Fruit fly (Drosophila melanogaster) whole organism, wandering third instar larva: ENCODE measurements around the gene CG7430.
A peak's percentile ranks its signal among the peaks of the same experiment; 100 is the strongest.

Source experiments
- Dfd ChIP-seq: fragments of >200 bp; optimal IDR thresholded peaks from 2 replicates; lab custom pipeline; 2017; ENCODE audit warnings: missing biosample characterization, missing genetic modification characterization
- Dif ChIP-seq: fragments of 200-275, 200-300 bp; sonication (Bioruptor generic); optimal IDR thresholded peaks from 2 replicates; lab custom pipeline; 2018; ENCODE audit warnings: missing biosample characterization, missing genetic modification characterization; ENCODE audit not compliant: partially characterized antibody
- GATAd ChIP-seq: sonication (Bioruptor generic); optimal IDR thresholded peaks from 2 replicates; lab custom pipeline; 2016; ENCODE audit warnings: missing biosample characterization, missing genetic modification characterization
- HLH106 ChIP-seq: fragments of 200-800 bp; optimal IDR thresholded peaks from 3 replicates; lab custom pipeline; 2019; ENCODE audit warnings: missing biosample characterization, mild to moderate bottlenecking, missing genetic modification characterization, moderate library complexity
- Hnf4 ChIP-seq: fragments of 200-800 bp; sonication (Bioruptor generic); optimal IDR thresholded peaks from 2 replicates; lab custom pipeline; 2016; ENCODE audit warnings: missing biosample characterization, mild to moderate bottlenecking, missing genetic modification characterization
- Hr78 ChIP-seq: fragments of >200 bp; optimal IDR thresholded peaks from 2 replicates; lab custom pipeline; 2017; ENCODE audit warnings: missing biosample characterization, missing genetic modification characterization
- Hr83 ChIP-seq: fragments of 200-300 bp; sonication (Bioruptor generic); optimal IDR thresholded peaks from 2 replicates; lab custom pipeline; 2016; ENCODE audit warnings: missing biosample characterization, mild to moderate bottlenecking, missing genetic modification characterization, moderate library complexity; ENCODE audit not compliant: poor library complexity, severe bottlenecking
- Myc ChIP-seq: fragments of >200 bp; optimal IDR thresholded peaks from 2 replicates; lab custom pipeline; 2017
- N ChIP-seq: fragments of >200 bp; optimal IDR thresholded peaks from 2 replicates; lab custom pipeline; 2018; ENCODE audit warnings: missing biosample characterization, missing external identifiers, missing genetic modification characterization
- OdsH ChIP-seq: fragments of 200-800 bp; sonication (Bioruptor generic); optimal IDR thresholded peaks from 2 replicates; lab custom pipeline; 2016; ENCODE audit warnings: missing biosample characterization, mild to moderate bottlenecking, missing genetic modification characterization
- Rel ChIP-seq, 2 experiments: fragments of 200-800 bp; sonication (Bioruptor generic) in 1 of 2; optimal IDR thresholded peaks; 2 replicates in 1 of 2; 3 replicates in 1 of 2; lab custom pipeline; 2016 to 2019; ENCODE audit warnings: mild to moderate bottlenecking in 2 of 2, missing biosample characterization in 2 of 2, missing genetic modification characterization in 2 of 2, moderate library complexity in 1 of 2
- Sp1 ChIP-seq: fragments of 200-800 bp; sonication (Bioruptor generic); optimal IDR thresholded peaks from 3 replicates; lab custom pipeline; 2019; ENCODE audit warnings: missing biosample characterization, mild to moderate bottlenecking, missing genetic modification characterization, moderate library complexity
- Vsx2 ChIP-seq: fragments of 200-300, 225-300 bp; sonication (Bioruptor generic); optimal IDR thresholded peaks from 2 replicates; lab custom pipeline; 2018; ENCODE audit warnings: missing biosample characterization, missing genetic modification characterization; ENCODE audit not compliant: partially characterized antibody
- br ChIP-seq: fragments of 200-800 bp; sonication (Bioruptor generic); optimal IDR thresholded peaks from 2 replicates; lab custom pipeline; 2016; ENCODE audit warnings: missing biosample characterization, missing genetic modification characterization
- dl ChIP-seq, 2 experiments: fragments of 175-275, 200-275 bp in 1 of 2; fragments of 200-275 bp in 1 of 2; sonication (Bioruptor generic); optimal IDR thresholded peaks; lab custom pipeline; 2018; ENCODE audit warnings: mild to moderate bottlenecking in 2 of 2, missing biosample characterization in 2 of 2, missing genetic modification characterization in 2 of 2, moderate library complexity in 2 of 2; ENCODE audit not compliant: partially characterized antibody in 2 of 2, insufficient read depth in 1 of 2
- dsf ChIP-seq: sonication (Bioruptor generic); optimal IDR thresholded peaks from 2 replicates; lab custom pipeline; 2016; ENCODE audit warnings: missing biosample characterization, missing genetic modification characterization, borderline replicate concordance
- ey ChIP-seq: fragments of 200-800 bp; sonication (Bioruptor generic); optimal IDR thresholded peaks from 2 replicates; lab custom pipeline; 2016; ENCODE audit warnings: missing biosample characterization, missing genetic modification characterization
- foxo ChIP-seq, 2 experiments: fragments of 200-800 bp; sonication (Bioruptor generic); optimal IDR thresholded peaks; 2 replicates in 1 of 2; 3 replicates in 1 of 2; lab custom pipeline; 2016 to 2017; ENCODE audit warnings: missing biosample characterization in 2 of 2, missing genetic modification characterization in 2 of 2
- fru ChIP-seq: fragments of 200-800 bp; sonication (Bioruptor generic); optimal IDR thresholded peaks from 3 replicates; lab custom pipeline; 2016; ENCODE audit warnings: missing biosample characterization, mild to moderate bottlenecking, missing genetic modification characterization
- h ChIP-seq: fragments of 200-800 bp; sonication (Bioruptor generic); optimal IDR thresholded peaks from 3 replicates; lab custom pipeline; 2016; ENCODE audit warnings: missing biosample characterization, mild to moderate bottlenecking, missing genetic modification characterization
- lola ChIP-seq: fragments of >200 bp; optimal IDR thresholded peaks from 2 replicates; lab custom pipeline; 2017; ENCODE audit warnings: missing biosample characterization, missing genetic modification characterization
- pan ChIP-seq: fragments of >200 bp; optimal IDR thresholded peaks from 2 replicates; lab custom pipeline; 2017
- psq ChIP-seq: fragments of 200-800 bp; sonication (Bioruptor generic); optimal IDR thresholded peaks from 3 replicates; lab custom pipeline; 2017; ENCODE audit warnings: missing biosample characterization, mild to moderate bottlenecking, missing genetic modification characterization, moderate library complexity
- rgr ChIP-seq: fragments of 200-800 bp; sonication (Bioruptor generic); optimal IDR thresholded peaks from 3 replicates; lab custom pipeline; 2016; ENCODE audit warnings: missing biosample characterization, mild to moderate bottlenecking, missing genetic modification characterization
- sage ChIP-seq: fragments of 200-800 bp; sonication (Bioruptor generic); optimal IDR thresholded peaks from 2 replicates; lab custom pipeline; 2016; ENCODE audit warnings: missing biosample characterization, mild to moderate bottlenecking, missing genetic modification characterization
- sv ChIP-seq: fragments of 200-800 bp; sonication (Bioruptor generic); optimal IDR thresholded peaks from 3 replicates; lab custom pipeline; 2016; ENCODE audit warnings: missing biosample characterization, missing genetic modification characterization
- tai ChIP-seq: sonication (Bioruptor generic); optimal IDR thresholded peaks from 2 replicates; lab custom pipeline; 2016; ENCODE audit warnings: missing biosample characterization, missing genetic modification characterization
- usp ChIP-seq: fragments of >200 bp; optimal IDR thresholded peaks from 2 replicates; lab custom pipeline; 2017; ENCODE audit warnings: missing biosample characterization, missing genetic modification characterization
- woc ChIP-seq: sonication (Bioruptor generic); optimal IDR thresholded peaks from 2 replicates; lab custom pipeline; 2016; ENCODE audit warnings: missing biosample characterization, mild to moderate bottlenecking, missing genetic modification characterization

CG7430 gene

dm6 chr3L:17835074-17835473 lies 11.6 kb upstream of the CG7430 start, which contains the start of gene CG32189:
Gene CG32189 (minus strand): TSS chr3L:17835174.
- TF ChIP-seq ey (GFP tag; lab: Kevin White, UChicago) (no peak), pan (lab: Kevin White, UChicago) (no peak), lola (GFP tag; lab: Kevin White, UChicago) (no peak), Hnf4 (GFP tag; lab: Kevin White, UChicago) (no peak), Myc (no peak)

- TF ChIP-seq pan (lab: Kevin White, UChicago) = no peak
- TF ChIP-seq psq (GFP tag; lab: Kevin White, UChicago) = no peak
- TF ChIP-seq woc = peak; percentile 43
- TF ChIP-seq dl (GFP tag; optimal IDR thresholded peaks at IDR 0.05; lab: Kevin White, UChicago; ENCODE audit: insufficient read depth in 1 of 2, partially characterized antibody in 2 of 2) = no peak
- peak; percentile 47 for TF ChIP-seq Sp1 (GFP tag; lab: Kevin White, UChicago)
- peak; percentile 16 for TF ChIP-seq rgr (GFP tag; lab: Kevin White, UChicago)
- peak; percentile 51 for TF ChIP-seq h
- peak; percentile 10 for TF ChIP-seq br (GFP tag; lab: Kevin White, UChicago)
- no peak for TF ChIP-seq sage (GFP tag; lab: Kevin White, UChicago)
- TF ChIP-seq N (GFP tag; lab: Kevin White, UChicago) = no peak
- TF ChIP-seq GATAd (GFP tag; lab: Kevin White, UChicago) = no peak
- TF ChIP-seq Dif = peak; percentile 48
- TF ChIP-seq Hr83 (GFP tag; lab: Kevin White, UChicago) = no peak
- no peak for TF ChIP-seq Dfd (GFP tag; lab: Kevin White, UChicago)
- no peak for TF ChIP-seq Rel (GFP tag; optimal IDR thresholded peaks at IDR 0.05; lab: Kevin White, UChicago)
- TF ChIP-seq Rel (tag; optimal IDR thresholded peaks at IDR 0.05; lab: Kevin White, UChicago) = peak; percentile 33
- no peak for TF ChIP-seq foxo (GFP tag; optimal IDR thresholded peaks at IDR 0.05; lab: Kevin White, UChicago)
- TF ChIP-seq Vsx2 = no peak
- TF ChIP-seq OdsH (GFP tag; lab: Kevin White, UChicago) = peak; percentile 5
- no peak for TF ChIP-seq Hr78 (GFP tag; lab: Kevin White, UChicago)
- no peak for TF ChIP-seq tai (GFP tag; lab: Kevin White, UChicago)
- peak; percentile 26 for TF ChIP-seq fru
- TF ChIP-seq HLH106 = peak; percentile 38
- no peak for TF ChIP-seq usp
These were observed 5.6 kb upstream of the CG7430 start, which contains the start of gene CG5577 for dm6 chr3L:17841085-17841606. Gene CG5577 (minus strand): TSS chr3L:17841427.

- peak in 1 of 2 experiments; percentile 23 for TF ChIP-seq foxo (GFP tag; optimal IDR thresholded peaks at IDR 0.05; lab: Kevin White, UChicago)
- no peak for TF ChIP-seq GATAd (GFP tag; lab: Kevin White, UChicago)
- TF ChIP-seq dl (GFP tag; optimal IDR thresholded peaks at IDR 0.05; lab: Kevin White, UChicago; ENCODE audit: insufficient read depth in 1 of 2, partially characterized antibody in 2 of 2) = no peak
- TF ChIP-seq Rel (GFP tag; optimal IDR thresholded peaks at IDR 0.05; lab: Kevin White, UChicago) = no peak
- TF ChIP-seq Rel (tag; optimal IDR thresholded peaks at IDR 0.05; lab: Kevin White, UChicago) = peak; percentile 23
- peak; percentile 41 for TF ChIP-seq woc
These were observed 3.6 kb upstream of the CG7430 start, which contains the start of gene CG5567 for dm6 chr3L:17842892-17843703. Gene CG5567 (minus strand): TSS chr3L:17843544.

dm6 chr3L:17846982-17847355 lies 253 bp downstream of the CG7430 start:
- no peak for TF ChIP-seq Hr78 (GFP tag; lab: Kevin White, UChicago)
- TF ChIP-seq br (GFP tag; lab: Kevin White, UChicago) = no peak
- no peak for TF ChIP-seq Rel (GFP tag; optimal IDR thresholded peaks at IDR 0.05; lab: Kevin White, UChicago)
- TF ChIP-seq Rel (tag; optimal IDR thresholded peaks at IDR 0.05; lab: Kevin White, UChicago) = peak; percentile 9
- no peak for TF ChIP-seq sage (GFP tag; lab: Kevin White, UChicago)
- no peak for TF ChIP-seq ey (GFP tag; lab: Kevin White, UChicago)
- TF ChIP-seq Myc = no peak
- TF ChIP-seq GATAd (GFP tag; lab: Kevin White, UChicago) = no peak
- peak; percentile 4 for TF ChIP-seq HLH106
- TF ChIP-seq pan (lab: Kevin White, UChicago) = no peak
- no peak for TF ChIP-seq dsf (GFP tag; lab: Kevin White, UChicago)
- TF ChIP-seq sv (GFP tag; lab: Kevin White, UChicago) = no peak
- TF ChIP-seq fru = no peak
- TF ChIP-seq, all 38 proteins: peak for 2
